Worm (Caenorhabditis elegans) whole organism, L2 larva: Measurements from ENCODE around the gene C09F5.3.

Experiments
- C34F6.9 ChIP-seq: fragments of 150-350 bp; optimal IDR thresholded peaks from 2 replicates; lab custom pipeline; 2014; ENCODE audit warnings: missing biosample characterization, missing genetic modification characterization
- F13H6.1 ChIP-seq: sonication (generic microtip); optimal IDR thresholded peaks from 2 replicates; lab custom pipeline; 2016; ENCODE audit warnings: missing genetic modification characterization, missing compliant biosample characterization
- Y55F3AM.14 ChIP-seq: fragments of 200-800 bp; sonication (Bioruptor generic); optimal IDR thresholded peaks from 2 replicates; lab custom pipeline; 2018; ENCODE audit warnings: mild to moderate bottlenecking, missing genetic modification characterization, missing compliant biosample characterization
- ZK546.5 ChIP-seq: sonication (generic microtip); optimal IDR thresholded peaks from 2 replicates; lab custom pipeline; 2017; ENCODE audit warnings: missing biosample characterization, missing genetic modification characterization
- aly-2 ChIP-seq: fragments of 150-350 bp; optimal IDR thresholded peaks from 2 replicates; lab custom pipeline; 2014; ENCODE audit warnings: missing biosample characterization, missing genetic modification characterization
- ama-1 ChIP-seq: fragments of 150-350 bp; optimal IDR thresholded peaks from 2 replicates; lab custom pipeline; 2018; ENCODE audit warnings: inconsistent platforms
- blmp-1 ChIP-seq: sonication (generic microtip); optimal IDR thresholded peaks from 2 replicates; lab custom pipeline; 2017; ENCODE audit warnings: missing genetic modification characterization, mild to moderate bottlenecking, missing compliant biosample characterization, antibody characterized with exemption, moderate library complexity; ENCODE audit not compliant: insufficient read depth
- ceh-16 ChIP-seq: fragments of 150-350 bp; optimal IDR thresholded peaks from 2 replicates; lab custom pipeline; 2014; ENCODE audit warnings: missing biosample characterization, missing genetic modification characterization
- ceh-82 ChIP-seq: fragments of 150-350 bp; optimal IDR thresholded peaks from 2 replicates; lab custom pipeline; 2014; ENCODE audit warnings: missing biosample characterization, missing genetic modification characterization
- crh-2 ChIP-seq: sonication (generic microtip); optimal IDR thresholded peaks from 2 replicates; lab custom pipeline; 2017; ENCODE audit warnings: missing biosample characterization, missing genetic modification characterization
- dmd-4 ChIP-seq: sonication (generic microtip); optimal IDR thresholded peaks from 2 replicates; lab custom pipeline; 2017; ENCODE audit warnings: missing biosample characterization, missing genetic modification characterization
- fos-1 ChIP-seq: fragments of 150-350 bp; optimal IDR thresholded peaks from 2 replicates; lab custom pipeline; 2014; ENCODE audit warnings: missing biosample characterization, missing genetic modification characterization
- gmeb-1 ChIP-seq: fragments of 150-350 bp; optimal IDR thresholded peaks from 2 replicates; lab custom pipeline; 2014; ENCODE audit warnings: missing biosample characterization, missing genetic modification characterization
- lin-11 ChIP-seq: fragments of 150-350 bp; sonication (generic microtip); optimal IDR thresholded peaks from 2 replicates; lab custom pipeline; 2014; ENCODE audit warnings: missing biosample characterization, missing genetic modification characterization, inconsistent platforms, mixed read lengths
- lin-13 ChIP-seq: fragments of 150-350 bp; optimal IDR thresholded peaks from 2 replicates; lab custom pipeline; 2014; ENCODE audit warnings: missing biosample characterization, missing genetic modification reagents, missing genetic modification characterization
- lin-39 ChIP-seq: fragments of 150-350 bp; optimal IDR thresholded peaks from 2 replicates; lab custom pipeline; 2014; ENCODE audit warnings: missing biosample characterization, missing genetic modification reagents, missing genetic modification characterization
- lsy-2 ChIP-seq, 2 experiments: fragments of 150-350 bp in 1 of 2; sonication (generic microtip) in 1 of 2; optimal IDR thresholded peaks; 2 replicates each; lab custom pipeline; 2014 to 2017; ENCODE audit warnings: missing biosample characterization in 2 of 2, missing genetic modification characterization in 2 of 2
- mab-5 ChIP-seq: fragments of 150-350 bp; optimal IDR thresholded peaks from 2 replicates; lab custom pipeline; 2014; ENCODE audit warnings: missing biosample characterization, missing genetic modification characterization
- mbf-1 ChIP-seq: sonication (generic microtip); optimal IDR thresholded peaks from 2 replicates; lab custom pipeline; 2017; ENCODE audit warnings: missing biosample characterization, missing genetic modification characterization
- mdl-1 ChIP-seq, 2 experiments: fragments of 150-350 bp in 1 of 2; sonication (generic microtip) in 1 of 2; optimal IDR thresholded peaks; 2 replicates each; lab custom pipeline; 2017; ENCODE audit warnings: missing biosample characterization in 2 of 2, missing genetic modification characterization in 2 of 2
- nhr-10 ChIP-seq: sonication (generic microtip); optimal IDR thresholded peaks from 2 replicates; lab custom pipeline; 2017; ENCODE audit warnings: missing biosample characterization, missing genetic modification characterization
- nhr-11 ChIP-seq: fragments of 150-350 bp; optimal IDR thresholded peaks from 2 replicates; lab custom pipeline; 2014; ENCODE audit warnings: missing biosample characterization, missing genetic modification characterization
- nhr-12 ChIP-seq: fragments of 150-350 bp; optimal IDR thresholded peaks from 2 replicates; lab custom pipeline; 2014; ENCODE audit warnings: missing biosample characterization, missing genetic modification characterization
- nhr-21 ChIP-seq: fragments of 150-350 bp; optimal IDR thresholded peaks from 2 replicates; lab custom pipeline; 2014; ENCODE audit warnings: missing biosample characterization, missing genetic modification characterization
- nhr-23 ChIP-seq: fragments of 150-350 bp; optimal IDR thresholded peaks from 2 replicates; lab custom pipeline; 2014; ENCODE audit warnings: missing biosample characterization, missing genetic modification reagents, missing genetic modification characterization
- nhr-237 ChIP-seq: fragments of 150-350 bp; optimal IDR thresholded peaks from 2 replicates; lab custom pipeline; 2014; ENCODE audit warnings: missing biosample characterization, missing genetic modification characterization
- nhr-25 ChIP-seq: fragments of 150-350 bp; sonication (generic microtip); optimal IDR thresholded peaks from 3 replicates; lab custom pipeline; 2014; ENCODE audit warnings: missing biosample characterization, missing genetic modification characterization
- sem-4 ChIP-seq: fragments of 150-350 bp; optimal IDR thresholded peaks from 2 replicates; lab custom pipeline; 2014; ENCODE audit warnings: missing biosample characterization, missing genetic modification reagents, missing genetic modification characterization
- sma-3 ChIP-seq: sonication (generic microtip); optimal IDR thresholded peaks from 2 replicates; lab custom pipeline; 2016; ENCODE audit warnings: missing genetic modification reagents, missing genetic modification characterization, missing compliant biosample characterization
- unc-39 ChIP-seq: fragments of 150-350 bp; optimal IDR thresholded peaks from 2 replicates; lab custom pipeline; 2014; ENCODE audit warnings: missing biosample characterization, missing genetic modification characterization
- unc-55 ChIP-seq: fragments of 150-350 bp; sonication (generic microtip); optimal IDR thresholded peaks from 3 replicates; lab custom pipeline; 2014; ENCODE audit warnings: missing biosample characterization, missing genetic modification reagents, missing genetic modification characterization
- unc-62 ChIP-seq: fragments of 150-350 bp; optimal IDR thresholded peaks from 2 replicates; lab custom pipeline; 2014; ENCODE audit warnings: missing biosample characterization, missing genetic modification reagents, missing genetic modification characterization
- zag-1 ChIP-seq: fragments of 150-350 bp; optimal IDR thresholded peaks from 2 replicates; lab custom pipeline; 2014; ENCODE audit warnings: missing biosample characterization, missing genetic modification characterization
- ztf-1 ChIP-seq: fragments of 200-800 bp; sonication (Bioruptor generic); conservative IDR thresholded peaks from 2 replicates; pipeline ENCODE4 v1.3.6; 2022; ENCODE audit warnings: missing genetic modification characterization, missing compliant biosample characterization
- ztf-11 ChIP-seq: sonication (generic microtip); optimal IDR thresholded peaks from 2 replicates; lab custom pipeline; 2017; ENCODE audit warnings: missing biosample characterization, missing genetic modification characterization

The C09F5.3 gene

DNA sequence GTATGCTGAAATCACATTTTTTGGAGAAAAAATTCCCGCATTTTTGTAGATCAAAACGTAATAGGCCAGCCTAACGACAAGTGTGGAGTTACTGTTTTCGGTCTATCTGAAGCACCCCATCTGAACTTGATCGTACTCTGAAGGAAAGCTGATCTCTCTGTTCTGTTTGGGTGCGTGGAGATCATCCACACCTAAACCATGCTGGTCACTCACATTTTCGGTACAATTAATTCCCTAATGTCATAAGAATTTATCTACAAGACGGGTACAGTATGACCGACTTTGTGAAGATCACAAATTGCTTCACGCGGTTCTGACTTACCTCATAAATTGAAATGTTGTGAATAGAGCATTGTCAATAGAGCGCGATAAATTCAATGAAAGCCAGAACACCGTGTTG lies 15.1 kb downstream of the C09F5.3 start:
- TF ChIP-seq ceh-82 (tag; lab: Kevin White, UChicago) (no peak), gmeb-1 (tag; lab: Kevin White, UChicago) (no peak), unc-62 (GFP tag; lab: Kevin White, UChicago) (no peak), ztf-1 (GFP tag; lab: Robert Waterston, UW) (no peak), unc-39 (tag; lab: Kevin White, UChicago) (no peak), aly-2 (no peak), nhr-23 (tag; lab: Kevin White, UChicago) (no peak), blmp-1 (tag; lab: Kevin White, UChicago) (no peak), mdl-1 (tag; optimal IDR thresholded peaks at IDR 0.05; lab: Kevin White, UChicago) (no peak), lin-11 (no peak), zag-1 (tag; lab: Kevin White, UChicago) (no peak)
- TF ChIP-seq, all 48 proteins: peak for 0

ce11 chrIII:647248-647647 lies 17.8 kb downstream of the C09F5.3 start:
- TF ChIP-seq crh-2 (tag; lab: Kevin White, UChicago) (peak; percentile 79), unc-55 (no peak), Y55F3AM.14 (no peak), zag-1 (tag; lab: Kevin White, UChicago) (no peak), dmd-4 (tag; lab: Kevin White, UChicago) (no peak), F13H6.1 (tag; lab: Kevin White, UChicago) (peak; percentile 1), ZK546.5 (tag; lab: Kevin White, UChicago) (no peak), ztf-11 (tag; lab: Kevin White, UChicago) (no peak), blmp-1 (tag; lab: Kevin White, UChicago) (no peak), nhr-25 (tag; lab: Kevin White, UChicago) (peak; percentile 15), mab-5 (tag; lab: Kevin White, UChicago) (no peak), ceh-82 (tag; lab: Kevin White, UChicago) (no peak), lsy-2 (tag; optimal IDR thresholded peaks at IDR 0.05; lab: Kevin White, UChicago) (peak in 1 of 2 experiments; percentile 7), mbf-1 (no peak), C34F6.9 (tag; lab: Kevin White, UChicago) (peak; percentile 61), sem-4 (tag; lab: Kevin White, UChicago) (no peak), nhr-21 (no peak), lin-13 (GFP tag; lab: Kevin White, UChicago) (no peak), ama-1 (lab: Kevin White, UChicago) (no peak), nhr-237 (tag; lab: Kevin White, UChicago) (no peak), mdl-1 (tag; optimal IDR thresholded peaks at IDR 0.05; lab: Kevin White, UChicago) (no peak), gmeb-1 (tag; lab: Kevin White, UChicago) (no peak), fos-1 (tag; lab: Kevin White, UChicago) (peak; percentile 33), nhr-12 (tag; lab: Kevin White, UChicago) (no peak)

ce11 chrIII:646454-646853 lies 18.6 kb downstream of the C09F5.3 start, which contains the start of gene orai-1:
Gene orai-1, plus strand, starts transcription at chrIII:646754.
- TF ChIP-seq lin-39 (tag; lab: Kevin White, UChicago) (no peak), lin-11 (no peak), ama-1 (lab: Kevin White, UChicago) (no peak), F13H6.1 (tag; lab: Kevin White, UChicago) (no peak), nhr-10 (no peak), lsy-2 (tag; optimal IDR thresholded peaks at IDR 0.05; lab: Kevin White, UChicago) (no peak), lin-13 (GFP tag; lab: Kevin White, UChicago) (no peak)

- TF ChIP-seq ama-1 (lab: Kevin White, UChicago) (no peak), lsy-2 (tag; optimal IDR thresholded peaks at IDR 0.05; lab: Kevin White, UChicago) (no peak), nhr-10 (no peak), mdl-1 (tag; optimal IDR thresholded peaks at IDR 0.05; lab: Kevin White, UChicago) (no peak), sma-3 (GFP tag; lab: Kevin White, UChicago) (no peak), unc-62 (GFP tag; lab: Kevin White, UChicago) (no peak), F13H6.1 (tag; lab: Kevin White, UChicago) (no peak), ceh-16 (no peak), fos-1 (tag; lab: Kevin White, UChicago) (no peak), nhr-11 (tag; lab: Kevin White, UChicago) (no peak), nhr-23 (tag; lab: Kevin White, UChicago) (no peak), aly-2 (no peak), gmeb-1 (tag; lab: Kevin White, UChicago) (no peak), mbf-1 (no peak)
Measured at ce11 chrIII:644660-645059, 20.4 kb downstream of the C09F5.3 start.
